Worm (Caenorhabditis elegans): ENCODE measurements around the gene clc-12.

The clc-12 gene

ce11 chrV:17009342-17010064 lies at the start of gene clc-12, which contains the start of gene clec-240:
Gene clc-12 (minus strand): TSS chrV:17009388.
Gene clec-240 (plus strand): TSS chrV:17010014.
- no peak for TF ChIP-seq nfya-1 (tag; optimal IDR thresholded peaks at IDR 0.05; ENCODE audit: insufficient read depth)
- TF ChIP-seq nhr-77 (tag; optimal IDR thresholded peaks at IDR 0.05), result no peak
- no peak for TF ChIP-seq ZK546.5 (tag; optimal IDR thresholded peaks at IDR 0.05)
- no peak for TF ChIP-seq aly-2 (tag; optimal IDR thresholded peaks at IDR 0.05)
- peak; percentile 64 for TF ChIP-seq elt-2 (tag; optimal IDR thresholded peaks at IDR 0.05)
- TF ChIP-seq unc-62 (GFP tag; optimal IDR thresholded peaks at IDR 0.05), result no peak
- no peak for TF ChIP-seq elt-1 (tag; optimal IDR thresholded peaks at IDR 0.05)
- no peak for TF ChIP-seq nhr-11 (tag; optimal IDR thresholded peaks at IDR 0.05)
- TF ChIP-seq pqm-1 (tag; optimal IDR thresholded peaks at IDR 0.05), result peak; percentile 77

- no peak for TF ChIP-seq nhr-76 (tag; optimal IDR thresholded peaks at IDR 0.05)
- TF ChIP-seq nhr-237 (tag; optimal IDR thresholded peaks at IDR 0.05), result no peak
- TF ChIP-seq mdl-1 (tag; optimal IDR thresholded peaks at IDR 0.05), result no peak
- no peak for TF ChIP-seq unc-39 (tag; optimal IDR thresholded peaks at IDR 0.05)
- no peak for TF ChIP-seq jun-1 (tag; optimal IDR thresholded peaks at IDR 0.05)
- TF ChIP-seq nfya-1 (tag; optimal IDR thresholded peaks at IDR 0.05; ENCODE audit: insufficient read depth), result no peak
- TF ChIP-seq sea-2 (GFP tag; optimal IDR thresholded peaks at IDR 0.05), result no peak
- TF ChIP-seq snpc-4 (tag; optimal IDR thresholded peaks at IDR 0.05), result no peak
- TF ChIP-seq elt-1 (tag; optimal IDR thresholded peaks at IDR 0.05), result no peak
- no peak for TF ChIP-seq hmg-11 (tag; optimal IDR thresholded peaks at IDR 0.05)
- no peak for TF ChIP-seq egl-5 (tag; optimal IDR thresholded peaks at IDR 0.05)
Observed at ce11 chrV:17044500-17044899, 35.3 kb upstream of the clc-12 start, which contains the start of gene F28B1.2. Gene F28B1.2 (plus strand): TSS chrV:17044800.

ce11 chrV:17042263-17042662 lies 33.1 kb upstream of the clc-12 start, which contains the start of gene hpo-33:
Gene hpo-33 (plus strand): TSS chrV:17042563.
- TF ChIP-seq lin-15B (tag; optimal IDR thresholded peaks at IDR 0.05) (no peak), ztf-4 (tag; optimal IDR thresholded peaks at IDR 0.05) (no peak), nhr-76 (tag; optimal IDR thresholded peaks at IDR 0.05) (no peak), egl-27 (tag; optimal IDR thresholded peaks at IDR 0.05) (no peak), ceh-16 (tag; optimal IDR thresholded peaks at IDR 0.05) (no peak), egl-5 (tag; optimal IDR thresholded peaks at IDR 0.05) (no peak), ztf-11 (tag; optimal IDR thresholded peaks at IDR 0.05) (no peak), elt-2 (tag; optimal IDR thresholded peaks at IDR 0.05) (no peak), lin-39 (tag; optimal IDR thresholded peaks at IDR 0.05) (no peak), nhr-77 (tag; optimal IDR thresholded peaks at IDR 0.05) (no peak), snpc-4 (tag; optimal IDR thresholded peaks at IDR 0.05) (no peak), mdl-1 (tag; optimal IDR thresholded peaks at IDR 0.05) (no peak), ama-1 (optimal IDR thresholded peaks at IDR 0.05) (no peak), ZK546.5 (tag; optimal IDR thresholded peaks at IDR 0.05) (no peak), sea-2 (GFP tag; optimal IDR thresholded peaks at IDR 0.05) (no peak)

- TF ChIP-seq snpc-4 (tag; optimal IDR thresholded peaks at IDR 0.05) (no peak), elt-2 (tag; optimal IDR thresholded peaks at IDR 0.05) (no peak), ceh-28 (tag; optimal IDR thresholded peaks at IDR 0.05) (no peak), egl-27 (tag; optimal IDR thresholded peaks at IDR 0.05) (no peak), lin-39 (tag; optimal IDR thresholded peaks at IDR 0.05) (no peak), nhr-23 (tag; optimal IDR thresholded peaks at IDR 0.05) (no peak), aly-2 (tag; optimal IDR thresholded peaks at IDR 0.05) (no peak)
Observed at ce11 chrV:17035850-17036249, 26.7 kb upstream of the clc-12 start, which contains the start of gene srz-94. Gene srz-94 (minus strand): TSS chrV:17035950.

- no peak for TF ChIP-seq ama-1 (optimal IDR thresholded peaks at IDR 0.05)
- TF ChIP-seq aly-2 (tag; optimal IDR thresholded peaks at IDR 0.05), result no peak
- no peak for TF ChIP-seq eor-1 (tag; optimal IDR thresholded peaks at IDR 0.05)
- TF ChIP-seq nhr-23 (tag; optimal IDR thresholded peaks at IDR 0.05), result no peak
- no peak for TF ChIP-seq egl-5 (tag; optimal IDR thresholded peaks at IDR 0.05)
- no peak for TF ChIP-seq unc-39 (tag; optimal IDR thresholded peaks at IDR 0.05)
- no peak for TF ChIP-seq zag-1 (tag; optimal IDR thresholded peaks at IDR 0.05)
- no peak for TF ChIP-seq fkh-10 (GFP tag; optimal IDR thresholded peaks at IDR 0.05)
- no peak for TF ChIP-seq pha-4 (tag; optimal IDR thresholded peaks at IDR 0.05)
- TF ChIP-seq jun-1 (tag; optimal IDR thresholded peaks at IDR 0.05), result no peak
- no peak for TF ChIP-seq skn-1 (tag; optimal IDR thresholded peaks at IDR 0.05)
- TF ChIP-seq fkh-2 (tag; optimal IDR thresholded peaks at IDR 0.05), result no peak
- TF ChIP-seq nhr-237 (tag; optimal IDR thresholded peaks at IDR 0.05), result no peak
- no peak for TF ChIP-seq lin-39 (tag; optimal IDR thresholded peaks at IDR 0.05)
- TF ChIP-seq ztf-11 (tag; optimal IDR thresholded peaks at IDR 0.05), result no peak
- no peak for TF ChIP-seq fos-1 (tag; optimal IDR thresholded peaks at IDR 0.05)
Observed at ce11 chrV:17030430-17030829, 21.2 kb upstream of the clc-12 start.

All from whole organism, L3 larva.